Fruit fly (Drosophila melanogaster) whole organism, adult: ENCODE results near the gene CG32295.

Experiments
- CG11617 ChIP-seq: fragments of 200-800 bp; sonication (Bioruptor generic); optimal IDR thresholded peaks from 2 replicates; lab custom pipeline; 2017; ENCODE audit warnings: mild to moderate bottlenecking, missing biosample characterization, missing genetic modification reagents, missing genetic modification characterization
- CG14711 ChIP-seq: fragments of 200-800 bp; sonication (Bioruptor generic); optimal IDR thresholded peaks from 2 replicates; lab custom pipeline; 2018; ENCODE audit warnings: missing biosample characterization, mild to moderate bottlenecking, missing genetic modification characterization, moderate library complexity
- CG1620 ChIP-seq: fragments of 200-800 bp; sonication (Bioruptor generic); optimal IDR thresholded peaks from 2 replicates; lab custom pipeline; 2016; ENCODE audit warnings: missing biosample characterization, missing genetic modification characterization
- CG33017 ChIP-seq: fragments of 200-800 bp; sonication (Bioruptor generic); optimal IDR thresholded peaks from 2 replicates; lab custom pipeline; 2018; ENCODE audit warnings: missing biosample characterization, mild to moderate bottlenecking, missing genetic modification characterization, moderate library complexity
- CG5204 ChIP-seq: fragments of 200-800 bp; sonication (Bioruptor generic); optimal IDR thresholded peaks from 2 replicates; lab custom pipeline; 2016; ENCODE audit warnings: missing biosample characterization, missing genetic modification characterization
- CG7045 ChIP-seq: fragments of 200-800 bp; sonication (Bioruptor generic); optimal IDR thresholded peaks from 2 replicates; lab custom pipeline; 2017; ENCODE audit warnings: missing biosample characterization, mild to moderate bottlenecking, missing genetic modification characterization
- Clk ChIP-seq: fragments of 200-800 bp; sonication (Bioruptor generic); optimal IDR thresholded peaks from 2 replicates; lab custom pipeline; 2017; ENCODE audit warnings: missing biosample characterization, missing genetic modification characterization
- bab1 ChIP-seq: fragments of 200-800 bp; sonication (Bioruptor generic); optimal IDR thresholded peaks from 3 replicates; lab custom pipeline; 2019; ENCODE audit warnings: missing biosample characterization, mild to moderate bottlenecking, missing genetic modification characterization, moderate library complexity
- cnc ChIP-seq, 2 experiments: fragments of >200 bp; optimal IDR thresholded peaks; 2 replicates each; lab custom pipeline; 2017
- kay ChIP-seq: fragments of 200-800 bp; sonication (Bioruptor generic); peaks from one replicate; lab custom pipeline; 2016; ENCODE audit warnings: missing biosample characterization, missing genetic modification characterization, borderline replicate concordance
- ovo ChIP-seq: fragments of 200-800 bp; sonication (Bioruptor generic); optimal IDR thresholded peaks from 2 replicates; lab custom pipeline; 2016; ENCODE audit warnings: missing biosample characterization, missing genetic modification characterization

DNA sequence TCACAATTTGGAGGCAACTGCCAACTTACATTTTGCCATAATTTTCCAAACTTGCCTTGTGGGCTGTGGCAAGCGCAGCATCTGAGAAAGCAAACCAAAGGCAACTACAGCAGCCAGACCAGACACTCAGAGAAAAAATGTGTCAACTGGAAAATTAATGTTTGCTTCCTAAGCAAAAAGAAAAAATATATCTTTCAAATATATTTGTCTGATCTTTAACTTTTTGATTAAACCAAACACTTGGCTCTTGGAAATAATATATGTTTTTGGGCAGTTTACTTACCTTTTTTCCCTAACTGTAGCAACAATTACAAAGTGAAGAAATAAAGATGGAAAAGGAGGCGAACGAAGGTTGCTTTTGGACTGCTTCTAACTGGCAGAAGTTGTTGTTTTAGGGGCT, 39.5 kb downstream of the CG32295 start:
- TF ChIP-seq kay (GFP tag; lab: Kevin White, UChicago): no peak
- no peak for TF ChIP-seq CG33017 (tag; lab: Kevin White, UChicago)
- TF ChIP-seq bab1 (GFP tag; lab: Kevin White, UChicago): no peak
- TF ChIP-seq CG11617 (GFP tag; lab: Kevin White, UChicago): no peak
- no peak for TF ChIP-seq ovo (GFP tag; lab: Kevin White, UChicago)
- no peak for TF ChIP-seq cnc (optimal IDR thresholded peaks at IDR 0.05; lab: Kevin White, UChicago)
- TF ChIP-seq CG7045 (GFP tag; lab: Kevin White, UChicago): no peak
- TF ChIP-seq CG1620: no peak
- TF ChIP-seq Clk (GFP tag; lab: Kevin White, UChicago): no peak
- TF ChIP-seq CG5204 (GFP tag; lab: Kevin White, UChicago): no peak
- TF ChIP-seq CG14711 (tag; lab: Kevin White, UChicago): no peak
